Worm (Caenorhabditis elegans): ENCODE data around the gene F53B3.6.

ce11 chrX:2900897-2901496 is 37.0 kb downstream of the F53B3.6 start:
- TF ChIP-seq F26F4.8 (GFP tag; conservative IDR thresholded peaks at IDR 0.05), result no peak
- TF ChIP-seq madf-9 (GFP tag; conservative IDR thresholded peaks at IDR 0.05), result no peak
- TF ChIP-seq nhr-28 (tag; optimal IDR thresholded peaks at IDR 0.05), result no peak
